Fruit fly (Drosophila melanogaster): ENCODE data around the gene CG13310.

The CG13310 gene

dm6 chr3L:8823730-8824374 lies 23.5 kb upstream of the CG13310 start (continued):
- TF ChIP-seq CG15601 (tag; optimal IDR thresholded peaks at IDR 0.05) (peak; percentile 37), Sox100B (GFP tag; optimal IDR thresholded peaks at IDR 0.05) (peak; percentile 20), Drgx (GFP tag; IDR thresholded peaks at IDR 0.05) (0 out of 2 replicates have a peak, but pooled peaks have one; percentile 29), CG18599 (GFP tag; optimal IDR thresholded peaks at IDR 0.05) (peak; percentile 55), CG10979 (tag; optimal IDR thresholded peaks at IDR 0.05) (peak; percentile 79), Eip74EF (GFP tag; optimal IDR thresholded peaks at IDR 0.05) (no peak), az2 (GFP tag; optimal IDR thresholded peaks at IDR 0.05) (peak; percentile 32), Atf6 (GFP tag; IDR thresholded peaks at IDR 0.05) (0 out of 2 replicates have a peak, but pooled peaks have one; percentile 29), Oaz (GFP tag; IDR thresholded peaks at IDR 0.05) (0 out of 2 replicates have a peak, but pooled peaks have one; percentile 27), CG14441 (GFP tag; IDR thresholded peaks at IDR 0.05) (no peak), Chrac-16 (GFP tag; optimal IDR thresholded peaks at IDR 0.05) (peak; percentile 7), dmrt11E (tag; optimal IDR thresholded peaks at IDR 0.05) (peak; percentile 69), NC2β (GFP tag; optimal IDR thresholded peaks at IDR 0.05) (peak; percentile 13), CG32772 (GFP tag; IDR thresholded peaks at IDR 0.05) (0 out of 2 replicates have a peak, but pooled peaks have one; percentile 46), CG12155 (GFP tag; optimal IDR thresholded peaks at IDR 0.05) (peak; percentile 1), Hr3 (GFP tag; optimal IDR thresholded peaks at IDR 0.05) (peak; percentile 44), Dip3 (GFP tag; optimal IDR thresholded peaks at IDR 0.05) (peak; percentile 20), danr (GFP tag; IDR thresholded peaks at IDR 0.05) (no peak), otp (GFP tag; IDR thresholded peaks at IDR 0.05) (peak; percentile 49; the same call in 1 of the 3 replicates), Kr (GFP tag; optimal IDR thresholded peaks at IDR 0.05) (no peak), CG11504 (tag; optimal IDR thresholded peaks at IDR 0.05) (peak; percentile 68), bcd (GFP tag; optimal IDR thresholded peaks at IDR 0.05) (peak; percentile 48), sob (GFP tag; IDR thresholded peaks at IDR 0.05) (0 out of 2 replicates have a peak, but pooled peaks have one; percentile 48), PHDP (tag; optimal IDR thresholded peaks at IDR 0.05) (peak; percentile 51), CG14710 (tag; optimal IDR thresholded peaks at IDR 0.05) (peak; percentile 52), seq (GFP tag; IDR thresholded peaks at IDR 0.05) (0 out of 2 replicates have a peak, but pooled peaks have one; percentile 25), ind (GFP tag; optimal IDR thresholded peaks at IDR 0.05) (peak; percentile 33), CG5245 (GFP tag; optimal IDR thresholded peaks at IDR 0.05) (peak; percentile 20), CG42726 (GFP tag; IDR thresholded peaks at IDR 0.05; ENCODE audit: partially characterized antibody) (no peak), salm (tag; optimal IDR thresholded peaks at IDR 0.05) (no peak), odd (GFP tag; optimal IDR thresholded peaks at IDR 0.05) (no peak), lab (GFP tag; optimal IDR thresholded peaks at IDR 0.05) (peak; percentile 55), lilli (GFP tag; optimal IDR thresholded peaks at IDR 0.05) (peak; percentile 29), Usf (GFP tag; optimal IDR thresholded peaks at IDR 0.05) (peak; percentile 4), CG7372 (GFP tag; IDR thresholded peaks at IDR 0.05) (no peak), CG11695 (GFP tag; IDR thresholded peaks at IDR 0.05) (0 out of 3 replicates have a peak, but pooled peaks have one; percentile 19), Mrtf (GFP tag; IDR thresholded peaks at IDR 0.05) (peak; percentile 4; the same call in 1 of the 3 replicates), slp2 (GFP tag; optimal IDR thresholded peaks at IDR 0.05) (no peak), CG13775 (GFP tag; optimal IDR thresholded peaks at IDR 0.05) (peak; percentile 46), D (optimal IDR thresholded peaks at IDR 0.05) (no peak), D (GFP tag; optimal IDR thresholded peaks at IDR 0.05) (peak; percentile 45), CG17568 (GFP tag; optimal IDR thresholded peaks at IDR 0.05) (no peak), psq (GFP tag; optimal IDR thresholded peaks at IDR 0.05) (no peak), C15 (GFP tag; IDR thresholded peaks at IDR 0.05) (no peak), CG1024 (GFP tag; IDR thresholded peaks at IDR 0.05) (0 out of 2 replicates have a peak, but pooled peaks have one; percentile 18), Mad (GFP tag; optimal IDR thresholded peaks at IDR 0.05) (peak; percentile 26), Hmx (GFP tag; optimal IDR thresholded peaks at IDR 0.05) (no peak), Gug (GFP tag; IDR thresholded peaks at IDR 0.05) (peak; percentile 44; the same call in 1 of the 4 replicates), CG14014 (GFP tag; IDR thresholded peaks at IDR 0.05) (0 out of 2 replicates have a peak, but pooled peaks have one; percentile 22)

Measured in whole organism, embryonic.